Fruit fly (Drosophila melanogaster) whole organism, embryonic: ENCODE data around the gene Gsc.

Source experiments
- Ada2b ChIP-seq: fragments of 200-800 bp; sonication (Bioruptor generic); IDR thresholded peaks from 2 replicates; pipeline ENCODE4 v1.3.6; 2022; ENCODE audit warnings: missing biosample characterization, missing genetic modification characterization
- Adf1 ChIP-seq: fragments of 200-800 bp; sonication (Bioruptor generic); IDR thresholded peaks from 2 replicates; pipeline ENCODE4 v1.3.6; 2022; ENCODE audit warnings: missing biosample characterization, missing genetic modification characterization
- Bteb2 ChIP-seq: fragments of 200-800 bp; sonication (Bioruptor generic); optimal IDR thresholded peaks from 2 replicates; lab custom pipeline; 2016; ENCODE audit warnings: missing biosample characterization, missing genetic modification characterization
- CG10274 ChIP-seq: fragments of 200-800 bp; sonication (Bioruptor generic); optimal IDR thresholded peaks from 3 replicates; lab custom pipeline; 2017; ENCODE audit warnings: missing biosample characterization, mild to moderate bottlenecking, missing genetic modification characterization
- CG10462 ChIP-seq: fragments of 200-800 bp; sonication (Bioruptor generic); optimal IDR thresholded peaks from 2 replicates; lab custom pipeline; 2016; ENCODE audit warnings: missing biosample characterization, missing genetic modification characterization
- CG11560 ChIP-seq: fragments of 200-800 bp; sonication (Bioruptor generic); IDR thresholded peaks from 3 replicates; pipeline ENCODE4 v1.3.6; 2022; ENCODE audit warnings: missing biosample characterization, missing genetic modification characterization
- CG12236 ChIP-seq: fragments of 200-800 bp; sonication (Bioruptor generic); optimal IDR thresholded peaks from 2 replicates; lab custom pipeline; 2016; ENCODE audit warnings: missing biosample characterization, missing genetic modification characterization
- CG13123 ChIP-seq: fragments of 200-800 bp; sonication (Bioruptor generic); optimal IDR thresholded peaks from 2 replicates; lab custom pipeline; 2016; ENCODE audit warnings: missing biosample characterization, missing genetic modification characterization
- CG13287 ChIP-seq: fragments of 200-800 bp; sonication (Bioruptor generic); IDR thresholded peaks from 2 replicates; pipeline ENCODE4 v1.3.6; 2022; ENCODE audit warnings: missing biosample characterization, missing genetic modification characterization; ENCODE audit not compliant: partially characterized antibody
- CG15073 ChIP-seq: fragments of 200-800 bp; sonication (Bioruptor generic); optimal IDR thresholded peaks from 2 replicates; lab custom pipeline; 2016; ENCODE audit warnings: missing biosample characterization, missing genetic modification characterization
- CG17328 ChIP-seq: fragments of 200-800 bp; sonication (Bioruptor generic); IDR thresholded peaks from 2 replicates; pipeline ENCODE4 v1.3.6; 2022; ENCODE audit warnings: missing biosample characterization, missing genetic modification characterization
- CG2712 ChIP-seq: fragments of 200-800 bp; optimal IDR thresholded peaks from 3 replicates; lab custom pipeline; 2019; ENCODE audit warnings: missing biosample characterization, mild to moderate bottlenecking, missing genetic modification characterization, moderate library complexity
- CG2875 ChIP-seq: fragments of 200-800 bp; sonication (Bioruptor generic); optimal IDR thresholded peaks from 2 replicates; lab custom pipeline; 2017; ENCODE audit warnings: missing biosample characterization, mild to moderate bottlenecking, missing genetic modification characterization, missing genetic modification reagents
- CG3407 ChIP-seq: fragments of 200-800 bp; sonication (Bioruptor generic); optimal IDR thresholded peaks from 2 replicates; lab custom pipeline; 2018; ENCODE audit warnings: missing biosample characterization, mild to moderate bottlenecking, missing genetic modification characterization
- CG3995 ChIP-seq: fragments of 200-800 bp; sonication (Bioruptor generic); optimal IDR thresholded peaks from 3 replicates; lab custom pipeline; 2016; ENCODE audit warnings: missing biosample characterization, missing genetic modification characterization
- CG4328 ChIP-seq: fragments of 200-800 bp; sonication (Bioruptor generic); optimal IDR thresholded peaks from 3 replicates; lab custom pipeline; 2017; ENCODE audit warnings: missing biosample characterization, missing genetic modification reagents, missing genetic modification characterization
- CG5245 ChIP-seq: fragments of 200-800 bp; sonication (Bioruptor generic); optimal IDR thresholded peaks from 3 replicates; lab custom pipeline; 2016; ENCODE audit warnings: missing biosample characterization, missing genetic modification characterization
- CG6854 ChIP-seq: fragments of 200-800 bp; sonication (Bioruptor generic); optimal IDR thresholded peaks from 3 replicates; lab custom pipeline; 2017; ENCODE audit warnings: missing biosample characterization, mild to moderate bottlenecking, missing genetic modification characterization
- CG7786 ChIP-seq: fragments of 200-800 bp; sonication (Bioruptor generic); optimal IDR thresholded peaks from 2 replicates; lab custom pipeline; 2016; ENCODE audit warnings: missing biosample characterization, missing genetic modification characterization
- CG8089 ChIP-seq: fragments of 200-800 bp; sonication (Bioruptor generic); optimal IDR thresholded peaks from 3 replicates; lab custom pipeline; 2016; ENCODE audit warnings: missing biosample characterization, missing genetic modification characterization
- CG9727 ChIP-seq: fragments of 200-800 bp; sonication (Bioruptor generic); optimal IDR thresholded peaks from 3 replicates; lab custom pipeline; 2017; ENCODE audit warnings: missing biosample characterization, mild to moderate bottlenecking, missing genetic modification characterization
- CG9797 ChIP-seq: fragments of 200-800 bp; sonication (Bioruptor generic); optimal IDR thresholded peaks from 3 replicates; lab custom pipeline; 2018; ENCODE audit warnings: missing biosample characterization, mild to moderate bottlenecking, missing genetic modification characterization
- D19A ChIP-seq: fragments of 200-800 bp; optimal IDR thresholded peaks from 3 replicates; lab custom pipeline; 2019; ENCODE audit warnings: missing biosample characterization, mild to moderate bottlenecking, missing genetic modification characterization, moderate library complexity
- Fer1 ChIP-seq: fragments of 200-800 bp; sonication (Bioruptor generic); optimal IDR thresholded peaks from 2 replicates; lab custom pipeline; 2017; ENCODE audit warnings: missing biosample characterization, mild to moderate bottlenecking, missing genetic modification characterization
- Gug ChIP-seq: fragments of 200-800 bp; sonication (Bioruptor generic); IDR thresholded peaks from 4 replicates; pipeline ENCODE4 v1.3.6; 2022; ENCODE audit warnings: missing biosample characterization, missing genetic modification characterization
- HHEX ChIP-seq: fragments of 200-800 bp; sonication (Bioruptor generic); optimal IDR thresholded peaks from 3 replicates; lab custom pipeline; 2017; ENCODE audit warnings: missing biosample characterization, mild to moderate bottlenecking, missing genetic modification characterization, missing genetic modification reagents
- Hey ChIP-seq: fragments of 200-800 bp; sonication (Bioruptor generic); optimal IDR thresholded peaks from 3 replicates; lab custom pipeline; 2018; ENCODE audit warnings: missing biosample characterization, mild to moderate bottlenecking, missing genetic modification characterization
- HmgD ChIP-seq: fragments of 200-800 bp; sonication (Bioruptor generic); optimal IDR thresholded peaks from 3 replicates; lab custom pipeline; 2016; ENCODE audit warnings: missing biosample characterization, missing genetic modification characterization
- Hr78 ChIP-seq, 2 experiments: fragments of 200-800 bp in 1 of 2; fragments of >200 bp in 1 of 2; sonication (Bioruptor generic) in 1 of 2; optimal IDR thresholded peaks; 2 replicates each; lab custom pipeline; 2017 to 2019; ENCODE audit warnings: missing biosample characterization in 2 of 2, missing genetic modification characterization in 2 of 2, mild to moderate bottlenecking in 1 of 2, moderate library complexity in 1 of 2
- Nf-YB ChIP-seq: fragments of 200-800 bp; sonication (Bioruptor generic); optimal IDR thresholded peaks from 3 replicates; lab custom pipeline; 2019; ENCODE audit warnings: missing biosample characterization, mild to moderate bottlenecking, missing genetic modification characterization, moderate library complexity
- Six4 ChIP-seq: fragments of 200-800 bp; sonication (Bioruptor generic); optimal IDR thresholded peaks from 2 replicates; lab custom pipeline; 2016; ENCODE audit warnings: missing biosample characterization, missing genetic modification characterization
- Sry-δ ChIP-seq: fragments of 200-800 bp; sonication (Bioruptor generic); optimal IDR thresholded peaks from 2 replicates; lab custom pipeline; 2016; ENCODE audit warnings: missing biosample characterization, missing genetic modification characterization
- Stat92E ChIP-seq, 3 experiments: fragments of >200 bp in 2 of 3; fragments of 200-800 bp in 1 of 3; sonication (Bioruptor generic) in 1 of 3; optimal IDR thresholded peaks; 2 replicates each; lab custom pipeline; 2017 to 2019; ENCODE audit warnings: missing biosample characterization in 3 of 3, missing genetic modification characterization in 3 of 3, mild to moderate bottlenecking in 1 of 3, moderate library complexity in 1 of 3
- ara ChIP-seq: fragments of 200-800 bp; sonication (Bioruptor generic); IDR thresholded peaks from 2 replicates; pipeline ENCODE4 v1.3.6; 2022; ENCODE audit warnings: missing biosample characterization, missing genetic modification characterization
- ase ChIP-seq: fragments of 200-800 bp; sonication (Bioruptor generic); IDR thresholded peaks from 3 replicates; pipeline ENCODE4 v1.3.6; 2022; ENCODE audit warnings: missing biosample characterization, missing genetic modification characterization
- emc ChIP-seq: fragments of 200-800 bp; sonication (Bioruptor generic); optimal IDR thresholded peaks from 2 replicates; lab custom pipeline; 2016; ENCODE audit warnings: missing biosample characterization, missing genetic modification characterization
- gfzf ChIP-seq: fragments of 200-800 bp; sonication (Bioruptor generic); optimal IDR thresholded peaks from 2 replicates; lab custom pipeline; 2016; ENCODE audit warnings: missing biosample characterization, mild to moderate bottlenecking, missing genetic modification characterization, moderate library complexity
- ind ChIP-seq: fragments of 200-800 bp; sonication (Bioruptor generic); optimal IDR thresholded peaks from 3 replicates; lab custom pipeline; 2016; ENCODE audit warnings: missing biosample characterization, missing genetic modification characterization
- jing ChIP-seq: fragments of 200-800 bp; sonication (Bioruptor generic); optimal IDR thresholded peaks from 2 replicates; lab custom pipeline; 2018; ENCODE audit warnings: missing biosample characterization, mild to moderate bottlenecking, missing genetic modification characterization
- mld ChIP-seq: fragments of 200-800 bp; sonication (Bioruptor generic); IDR thresholded peaks from 3 replicates; pipeline ENCODE4 v1.3.6; 2022; ENCODE audit warnings: missing biosample characterization, missing genetic modification characterization; ENCODE audit not compliant: partially characterized antibody
- p53 ChIP-seq: fragments of 200-800 bp; sonication (Bioruptor generic); optimal IDR thresholded peaks from 2 replicates; lab custom pipeline; 2016; ENCODE audit warnings: missing biosample characterization, missing genetic modification characterization
- pb ChIP-seq: fragments of 200-800 bp; sonication (Bioruptor generic); optimal IDR thresholded peaks from 3 replicates; lab custom pipeline; 2016; ENCODE audit warnings: missing biosample characterization, missing genetic modification characterization
- pnt ChIP-seq: fragments of 200-800 bp; sonication (Bioruptor generic); optimal IDR thresholded peaks from 3 replicates; lab custom pipeline; 2016; ENCODE audit warnings: missing biosample characterization, missing genetic modification characterization
- pum ChIP-seq: fragments of 200-800 bp; sonication (Bioruptor generic); optimal IDR thresholded peaks from 2 replicates; lab custom pipeline; 2016; ENCODE audit warnings: missing biosample characterization, missing genetic modification characterization
- row ChIP-seq: fragments of 200-800 bp; sonication (Bioruptor generic); IDR thresholded peaks from 3 replicates; pipeline ENCODE4 v1.3.6; 2022; ENCODE audit warnings: missing biosample characterization, missing genetic modification characterization
- seq ChIP-seq: fragments of 200-800 bp; sonication (Bioruptor generic); IDR thresholded peaks from 2 replicates; pipeline ENCODE4 v1.3.6; 2022; ENCODE audit warnings: missing biosample characterization, missing genetic modification characterization
- sisA ChIP-seq: fragments of 200-800 bp; sonication (Bioruptor generic); IDR thresholded peaks from 2 replicates; pipeline ENCODE4 v1.3.6; 2022; ENCODE audit warnings: missing biosample characterization, missing genetic modification characterization
- trem ChIP-seq: fragments of 200-800 bp; optimal IDR thresholded peaks from 3 replicates; lab custom pipeline; 2019; ENCODE audit warnings: missing biosample characterization, mild to moderate bottlenecking, missing genetic modification characterization, moderate library complexity
- tup ChIP-seq: fragments of 200-800 bp; sonication (Bioruptor generic); optimal IDR thresholded peaks from 2 replicates; lab custom pipeline; 2016; ENCODE audit warnings: missing biosample characterization, mild to moderate bottlenecking, missing genetic modification characterization, moderate library complexity
- twi ChIP-seq: fragments of 200-800 bp; optimal IDR thresholded peaks from 2 replicates; lab custom pipeline; 2019; ENCODE audit warnings: missing biosample characterization, mild to moderate bottlenecking, missing genetic modification characterization, moderate library complexity
- z ChIP-seq: fragments of 200-800 bp; sonication (Bioruptor generic); IDR thresholded peaks from 3 replicates; pipeline ENCODE4 v1.3.6; 2022; ENCODE audit warnings: missing biosample characterization, missing genetic modification characterization

The Gsc gene

DNA sequence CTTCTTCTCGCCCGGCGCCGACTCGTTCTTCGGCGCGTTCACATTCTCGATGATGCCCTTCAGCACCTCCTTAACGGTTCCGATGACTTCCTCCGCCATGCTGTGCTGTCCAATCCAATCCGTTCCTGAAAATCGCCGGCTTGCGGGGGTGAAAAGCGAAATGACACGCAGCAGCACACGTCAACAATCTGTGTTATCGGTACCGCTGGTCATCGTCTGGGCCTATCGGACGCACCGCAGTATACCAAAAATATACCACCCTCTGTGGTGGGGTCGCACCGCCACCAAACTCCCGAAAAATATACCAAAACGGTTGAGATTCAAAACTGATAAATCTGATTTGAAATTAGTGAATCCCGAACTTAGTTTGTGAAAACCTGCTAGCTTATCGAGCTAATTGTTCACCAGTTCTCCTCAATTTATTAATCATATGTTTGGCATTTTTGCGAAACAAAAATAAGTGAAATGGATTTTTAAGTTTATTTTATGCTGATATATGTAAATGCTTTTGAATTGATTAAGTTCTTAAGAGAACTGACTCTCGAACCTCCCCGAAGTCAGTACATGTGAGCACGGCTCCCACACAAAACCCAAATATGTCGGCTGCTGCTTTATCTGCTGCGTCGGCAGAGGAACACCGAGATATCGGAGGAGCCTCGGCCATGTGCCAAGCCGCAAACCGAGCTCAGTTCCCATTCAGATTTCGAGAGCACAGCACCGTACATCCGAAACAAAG lies 49.9 kb downstream of the Gsc start, which contains the start of the genes Spp and nAChRbeta3 (continued):
- peak; percentile 17; the same call in 1 of the 2 replicates for TF ChIP-seq CG17328 (GFP tag; lab: Robert Waterston, UW)
- TF ChIP-seq p53 (GFP tag; lab: Kevin White, UChicago): no peak
- no peak for TF ChIP-seq pnt
- TF ChIP-seq Sry-δ (GFP tag; lab: Kevin White, UChicago): peak; percentile 59
- TF ChIP-seq CG15073: no peak
- TF ChIP-seq ase: no peak
- no peak for TF ChIP-seq Hey (tag; lab: Kevin White, UChicago)
- TF ChIP-seq gfzf (GFP tag; lab: Kevin White, UChicago): peak; percentile 79
- no peak for TF ChIP-seq CG2875
- no peak for TF ChIP-seq CG7786 (GFP tag; lab: Kevin White, UChicago)
- TF ChIP-seq HmgD: no peak
- TF ChIP-seq CG5245 (GFP tag; lab: Kevin White, UChicago): no peak
- TF ChIP-seq Gug (GFP tag; lab: Robert Waterston, UW): no peak
- TF ChIP-seq CG13287 (GFP tag; lab: Robert Waterston, UW): peak; percentile 80
- no peak for TF ChIP-seq HHEX (GFP tag; lab: Kevin White, UChicago)
- no peak for TF ChIP-seq sisA (GFP tag; lab: Robert Waterston, UW)
- TF ChIP-seq Nf-YB: no peak
- TF ChIP-seq seq (GFP tag; lab: Robert Waterston, UW): no peak
- no peak for TF ChIP-seq CG10274 (GFP tag; lab: Kevin White, UChicago)
- no peak for TF ChIP-seq CG12236 (GFP tag; lab: Kevin White, UChicago)
- TF ChIP-seq ind (GFP tag; lab: Kevin White, UChicago): no peak
- TF ChIP-seq jing: no peak
- TF ChIP-seq row (GFP tag; lab: Robert Waterston, UW): peak; percentile 13; the same call in 1 of the 3 replicates
- no peak for TF ChIP-seq CG4328 (GFP tag; lab: Kevin White, UChicago)
- no peak for TF ChIP-seq twi (tag; lab: Kevin White, UChicago)
- TF ChIP-seq D19A: no peak
- no peak for TF ChIP-seq z (GFP tag; lab: Robert Waterston, UW)
- TF ChIP-seq pum (GFP tag; lab: Kevin White, UChicago): no peak
- no peak for TF ChIP-seq emc (GFP tag; lab: Kevin White, UChicago)
- no peak for TF ChIP-seq CG6854 (GFP tag; lab: Kevin White, UChicago)
- TF ChIP-seq CG9797 (GFP tag; lab: Kevin White, UChicago): peak; percentile 79
- no peak for TF ChIP-seq CG2712 (tag; lab: Kevin White, UChicago)
- no peak for TF ChIP-seq CG9727 (GFP tag; lab: Kevin White, UChicago)
- TF ChIP-seq CG10462 (GFP tag; lab: Kevin White, UChicago): no peak
- no peak for TF ChIP-seq pb
- no peak for TF ChIP-seq CG8089
- no peak for TF ChIP-seq CG13123 (GFP tag; lab: Kevin White, UChicago)
- no peak for TF ChIP-seq CG11560
- no peak for TF ChIP-seq CG3407 (GFP tag; lab: Kevin White, UChicago)
- peak in 1 of 3 experiments; percentile 3 for TF ChIP-seq Stat92E (GFP tag; optimal IDR thresholded peaks at IDR 0.05; lab: Kevin White, UChicago)
- no peak for TF ChIP-seq CG3995
- no peak for TF ChIP-seq Six4 (GFP tag; lab: Kevin White, UChicago)
- no peak for TF ChIP-seq tup (GFP tag; lab: Kevin White, UChicago)
- TF ChIP-seq trem: peak; percentile 33
- TF ChIP-seq Ada2b (GFP tag; lab: Robert Waterston, UW): no peak
- TF ChIP-seq Hr78 (GFP tag; optimal IDR thresholded peaks at IDR 0.05; lab: Kevin White, UChicago): no peak
- no peak for TF ChIP-seq Bteb2 (GFP tag; lab: Kevin White, UChicago)
- no peak for TF ChIP-seq Fer1
- TF ChIP-seq Adf1 (GFP tag; lab: Robert Waterston, UW): no peak
- no peak for TF ChIP-seq mld (GFP tag; lab: Robert Waterston, UW)
- no peak for TF ChIP-seq ara (GFP tag; lab: Robert Waterston, UW)
